Worm (Caenorhabditis elegans): Measurements from ENCODE around the gene R07C3.3.

- TF ChIP-seq Y67H2A.10 (GFP tag; conservative IDR thresholded peaks at IDR 0.05) (no peak), hrde-1 (tag; optimal IDR thresholded peaks at IDR 0.05; ENCODE audit: borderline replicate concordance) (no peak), ama-1 (optimal IDR thresholded peaks at IDR 0.05) (no peak), ama-1 (GFP tag; optimal IDR thresholded peaks at IDR 0.05) (no peak), snpc-4 (GFP tag; optimal IDR thresholded peaks at IDR 0.05) (no peak), snpc-4 (tag; optimal IDR thresholded peaks at IDR 0.05) (no peak), rpc-1 (optimal IDR thresholded peaks at IDR 0.05) (no peak), rpc-1 (tag; optimal IDR thresholded peaks at IDR 0.05) (no peak), D2030.7 (GFP tag; IDR thresholded peaks at IDR 0.05) (no peak), gei-17 (GFP tag; optimal IDR thresholded peaks at IDR 0.05) (no peak), efl-1 (GFP tag; optimal IDR thresholded peaks at IDR 0.05) (no peak), ceh-27 (GFP tag; optimal IDR thresholded peaks at IDR 0.05) (no peak), cebp-1 (GFP tag; IDR thresholded peaks at IDR 0.05) (no peak), cebp-1 (tag; optimal IDR thresholded peaks at IDR 0.05) (no peak), tbx-9 (tag; optimal IDR thresholded peaks at IDR 0.05; ENCODE audit: borderline replicate concordance) (no peak), fkh-3 (tag; optimal IDR thresholded peaks at IDR 0.05) (no peak)
These were observed 14.4 kb downstream of the R07C3.3 start for ce11 chrII:953052-953451.

Data from whole organism, young adult.